Worm (Caenorhabditis elegans): ENCODE results near the gene C17E7.4.

DNA sequence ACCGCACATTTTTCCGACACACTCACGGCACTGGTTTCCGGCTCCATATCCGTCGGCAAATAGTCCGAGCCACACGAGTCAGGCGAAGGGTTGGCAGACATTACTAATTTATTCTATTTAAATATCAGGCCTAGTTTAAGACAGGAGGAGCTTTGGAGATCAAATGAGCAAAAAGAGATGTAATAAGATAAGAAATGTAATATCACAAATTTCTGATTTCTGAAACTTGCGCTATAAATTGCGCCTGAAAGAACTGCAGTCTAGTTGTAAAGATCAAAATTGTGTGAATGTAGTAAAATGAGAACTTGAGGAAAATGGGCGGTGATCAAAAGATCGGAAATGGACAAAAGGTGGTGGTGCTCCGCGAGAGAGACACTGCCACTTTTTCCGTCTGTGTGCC is 37.8 kb upstream of the C17E7.4 start, which contains the start of gene nhr-186:
- TF ChIP-seq ceh-82 (tag; optimal IDR thresholded peaks at IDR 0.05) (no peak), nhr-25 (tag; optimal IDR thresholded peaks at IDR 0.05) (no peak), ceh-16 (tag; optimal IDR thresholded peaks at IDR 0.05) (no peak), ZK546.5 (tag; optimal IDR thresholded peaks at IDR 0.05) (no peak), ztf-11 (tag; optimal IDR thresholded peaks at IDR 0.05) (no peak), mab-5 (tag; optimal IDR thresholded peaks at IDR 0.05) (no peak), nhr-12 (tag; optimal IDR thresholded peaks at IDR 0.05) (no peak), sma-3 (GFP tag; optimal IDR thresholded peaks at IDR 0.05) (no peak), nhr-6 (tag; optimal IDR thresholded peaks at IDR 0.05) (no peak), egl-27 (tag; optimal IDR thresholded peaks at IDR 0.05) (no peak), aly-2 (tag; optimal IDR thresholded peaks at IDR 0.05) (no peak)

All from whole organism, L2 larva.